Fruit fly (Drosophila melanogaster) whole organism, embryonic: Measurements from ENCODE around the gene Jhbp5.

Experiments
- BEAF-32 ChIP-seq: fragments of 200-800 bp; sonication (Bioruptor generic); optimal IDR thresholded peaks from 3 replicates; lab custom pipeline; 2017; ENCODE audit warnings: missing biosample characterization, missing genetic modification characterization, mild to moderate bottlenecking, moderate library complexity, missing genetic modification reagents
- Bgb ChIP-seq: fragments of 200-800 bp; sonication (Bioruptor generic); IDR thresholded peaks from 2 replicates; pipeline ENCODE4 v1.3.6; 2022; ENCODE audit warnings: missing biosample characterization, missing genetic modification characterization; ENCODE audit not compliant: partially characterized antibody
- Blimp-1 ChIP-seq: fragments of 200-800 bp; sonication (Bioruptor generic); optimal IDR thresholded peaks from 3 replicates; lab custom pipeline; 2018; ENCODE audit warnings: missing biosample characterization, missing genetic modification characterization, mild to moderate bottlenecking, moderate library complexity, missing genetic modification reagents
- CG10267 ChIP-seq: fragments of 200-800 bp; sonication (Bioruptor generic); optimal IDR thresholded peaks from 2 replicates; lab custom pipeline; 2018; ENCODE audit warnings: missing biosample characterization, mild to moderate bottlenecking, missing genetic modification characterization, moderate library complexity
- CG11504 ChIP-seq: fragments of 200-800 bp; sonication (Bioruptor generic); optimal IDR thresholded peaks from 3 replicates; lab custom pipeline; 2019; ENCODE audit warnings: missing biosample characterization, mild to moderate bottlenecking, missing genetic modification characterization, moderate library complexity
- CG12659 ChIP-seq: fragments of 200-800 bp; sonication (Bioruptor generic); optimal IDR thresholded peaks from 3 replicates; lab custom pipeline; 2017; ENCODE audit warnings: mild to moderate bottlenecking, missing biosample characterization, missing genetic modification reagents, missing genetic modification characterization
- CG14710 ChIP-seq: fragments of 200-800 bp; sonication (Bioruptor generic); optimal IDR thresholded peaks from 3 replicates; lab custom pipeline; 2019; ENCODE audit warnings: missing biosample characterization, mild to moderate bottlenecking, missing genetic modification characterization, moderate library complexity
- CG15479 ChIP-seq: fragments of 200-800 bp; sonication (Bioruptor generic); optimal IDR thresholded peaks from 3 replicates; lab custom pipeline; 2019; ENCODE audit warnings: missing biosample characterization, mild to moderate bottlenecking, missing genetic modification characterization, moderate library complexity
- CG16815 ChIP-seq: fragments of 200-800 bp; sonication (Bioruptor generic); optimal IDR thresholded peaks from 3 replicates; lab custom pipeline; 2017; ENCODE audit warnings: missing biosample characterization, mild to moderate bottlenecking, missing genetic modification characterization
- CG17361 ChIP-seq: fragments of 200-800 bp; sonication (Bioruptor generic); IDR thresholded peaks from 3 replicates; pipeline ENCODE4 v1.3.6; 2022; ENCODE audit warnings: missing biosample characterization, missing genetic modification characterization
- CG17829 ChIP-seq: fragments of 200-800 bp; optimal IDR thresholded peaks from 2 replicates; lab custom pipeline; 2019; ENCODE audit warnings: missing biosample characterization, mild to moderate bottlenecking, missing genetic modification characterization, moderate library complexity
- CG31388 ChIP-seq: fragments of 200-800 bp; sonication (Bioruptor generic); optimal IDR thresholded peaks from 2 replicates; lab custom pipeline; 2016; ENCODE audit warnings: missing biosample characterization, missing genetic modification characterization
- CG34422 ChIP-seq: fragments of 200-800 bp; sonication (Bioruptor generic); IDR thresholded peaks from 3 replicates; pipeline ENCODE4 v1.3.6; 2022; ENCODE audit warnings: missing biosample characterization, missing genetic modification characterization
- CG3847 ChIP-seq: fragments of 200-800 bp; sonication (Bioruptor generic); IDR thresholded peaks from 2 replicates; pipeline ENCODE4 v1.3.6; 2022; ENCODE audit warnings: missing biosample characterization, missing genetic modification characterization
- CG3995 ChIP-seq: fragments of 200-800 bp; sonication (Bioruptor generic); optimal IDR thresholded peaks from 3 replicates; lab custom pipeline; 2016; ENCODE audit warnings: missing biosample characterization, missing genetic modification characterization
- CG42726 ChIP-seq: fragments of 200-800 bp; sonication (Bioruptor generic); IDR thresholded peaks from 2 replicates; pipeline ENCODE4 v1.3.6; 2022; ENCODE audit warnings: missing biosample characterization, missing genetic modification characterization; ENCODE audit not compliant: partially characterized antibody
- Dll ChIP-seq: fragments of 200-800 bp; sonication (Bioruptor generic); IDR thresholded peaks from 4 replicates; pipeline ENCODE4 v1.3.6; 2022; ENCODE audit warnings: missing biosample characterization, missing genetic modification characterization; ENCODE audit not compliant: partially characterized antibody
- HLH4C ChIP-seq: fragments of 200-800 bp; sonication (Bioruptor generic); IDR thresholded peaks from 3 replicates; pipeline ENCODE4 v1.3.6; 2022; ENCODE audit warnings: missing biosample characterization, missing genetic modification characterization; ENCODE audit not compliant: partially characterized antibody
- HmgZ ChIP-seq: fragments of 200-800 bp; sonication (Bioruptor generic); optimal IDR thresholded peaks from 2 replicates; lab custom pipeline; 2018; ENCODE audit warnings: missing biosample characterization, mild to moderate bottlenecking, missing genetic modification characterization
- Sin3A ChIP-seq: fragments of >200 bp; optimal IDR thresholded peaks from 2 replicates; lab custom pipeline; 2018
- Sry-δ ChIP-seq: fragments of 200-800 bp; sonication (Bioruptor generic); optimal IDR thresholded peaks from 2 replicates; lab custom pipeline; 2016; ENCODE audit warnings: missing biosample characterization, missing genetic modification characterization
- YL-1 ChIP-seq: fragments of 200-800 bp; sonication (Bioruptor generic); optimal IDR thresholded peaks from 3 replicates; lab custom pipeline; 2017; ENCODE audit warnings: missing biosample characterization, mild to moderate bottlenecking, missing genetic modification characterization
- ato ChIP-seq: fragments of 200-800 bp; sonication (Bioruptor generic); IDR thresholded peaks from 2 replicates; pipeline ENCODE4 v1.3.6; 2022; ENCODE audit warnings: missing biosample characterization, missing genetic modification characterization; ENCODE audit not compliant: partially characterized antibody
- bbx ChIP-seq: fragments of 200-800 bp; sonication (Bioruptor generic); IDR thresholded peaks from 2 replicates; pipeline ENCODE4 v1.3.6; 2022; ENCODE audit warnings: missing biosample characterization, missing genetic modification characterization; ENCODE audit not compliant: partially characterized antibody
- cg ChIP-seq: fragments of 200-800 bp; sonication (Bioruptor generic); optimal IDR thresholded peaks from 3 replicates; lab custom pipeline; 2019; ENCODE audit warnings: missing biosample characterization, mild to moderate bottlenecking, missing genetic modification characterization, moderate library complexity
- chinmo ChIP-seq: fragments of 200-800 bp; sonication (Bioruptor generic); IDR thresholded peaks from 4 replicates; pipeline ENCODE4 v1.3.6; 2022; ENCODE audit warnings: missing biosample characterization, missing genetic modification characterization; ENCODE audit not compliant: partially characterized antibody
- ci ChIP-seq: fragments of 200-800 bp; sonication (Bioruptor generic); IDR thresholded peaks from 3 replicates; pipeline ENCODE4 v1.3.6; 2022; ENCODE audit warnings: missing biosample characterization, missing genetic modification characterization
- crc ChIP-seq: fragments of 200-800 bp; sonication (Bioruptor generic); optimal IDR thresholded peaks from 2 replicates; lab custom pipeline; 2016; ENCODE audit warnings: missing biosample characterization, missing genetic modification characterization
- crol ChIP-seq: fragments of 200-800 bp; sonication (Bioruptor generic); IDR thresholded peaks from 2 replicates; pipeline ENCODE4 v1.3.6; 2022; ENCODE audit warnings: missing biosample characterization, missing genetic modification characterization
- ewg ChIP-seq: fragments of 200-800 bp; sonication (Bioruptor generic); optimal IDR thresholded peaks from 3 replicates; lab custom pipeline; 2017; ENCODE audit warnings: mild to moderate bottlenecking, missing biosample characterization, missing genetic modification reagents, missing genetic modification characterization
- gfzf ChIP-seq: fragments of 200-800 bp; sonication (Bioruptor generic); optimal IDR thresholded peaks from 2 replicates; lab custom pipeline; 2016; ENCODE audit warnings: missing biosample characterization, mild to moderate bottlenecking, missing genetic modification characterization, moderate library complexity
- hb ChIP-seq: fragments of 200-800 bp; sonication (Bioruptor generic); IDR thresholded peaks from 3 replicates; pipeline ENCODE4 v1.3.6; 2022; ENCODE audit warnings: missing biosample characterization, missing genetic modification characterization; ENCODE audit not compliant: partially characterized antibody
- inv ChIP-seq: fragments of 200-800 bp; sonication (Bioruptor generic); IDR thresholded peaks from 2 replicates; pipeline ENCODE4 v1.3.6; 2022; ENCODE audit warnings: missing biosample characterization, missing genetic modification characterization; ENCODE audit not compliant: partially characterized antibody
- ken ChIP-seq: fragments of 200-800 bp; sonication (Bioruptor generic); IDR thresholded peaks from 3 replicates; pipeline ENCODE4 v1.3.6; 2022; ENCODE audit warnings: missing biosample characterization, missing genetic modification characterization
- knrl ChIP-seq: fragments of 200-800 bp; sonication (Bioruptor generic); IDR thresholded peaks from 3 replicates; pipeline ENCODE4 v1.3.6; 2022; ENCODE audit warnings: missing biosample characterization, missing genetic modification characterization; ENCODE audit not compliant: partially characterized antibody
- nerfin-1 ChIP-seq: fragments of 200-800 bp; sonication (Bioruptor generic); optimal IDR thresholded peaks from 3 replicates; lab custom pipeline; 2019; ENCODE audit warnings: missing biosample characterization, mild to moderate bottlenecking, missing genetic modification characterization, moderate library complexity
- nerfin-2 ChIP-seq: fragments of 200-800 bp; sonication (Bioruptor generic); IDR thresholded peaks from 2 replicates; pipeline ENCODE4 v1.3.6; 2022; ENCODE audit warnings: missing biosample characterization, missing genetic modification characterization; ENCODE audit not compliant: partially characterized antibody
- nmo ChIP-seq: fragments of 200-800 bp; sonication (Bioruptor generic); optimal IDR thresholded peaks from 2 replicates; lab custom pipeline; 2018; ENCODE audit warnings: missing biosample characterization, mild to moderate bottlenecking, missing genetic modification characterization, moderate library complexity
- onecut ChIP-seq: fragments of 200-800 bp; sonication (Bioruptor generic); IDR thresholded peaks from 2 replicates; pipeline ENCODE4 v1.3.6; 2022; ENCODE audit warnings: missing biosample characterization, missing genetic modification characterization
- pfk ChIP-seq: fragments of 200-800 bp; sonication (Bioruptor generic); optimal IDR thresholded peaks from 2 replicates; lab custom pipeline; 2018; ENCODE audit warnings: missing biosample characterization, mild to moderate bottlenecking, missing genetic modification characterization, moderate library complexity
- phol ChIP-seq: fragments of 200-800 bp; sonication (Bioruptor generic); optimal IDR thresholded peaks from 3 replicates; lab custom pipeline; 2018; ENCODE audit warnings: missing biosample characterization, mild to moderate bottlenecking, missing genetic modification characterization, moderate library complexity
- pita ChIP-seq: fragments of 200-800 bp; sonication (Bioruptor generic); optimal IDR thresholded peaks from 2 replicates; lab custom pipeline; 2017; ENCODE audit warnings: missing biosample characterization, mild to moderate bottlenecking, missing genetic modification characterization
- pzg ChIP-seq: fragments of 200-800 bp; sonication (Bioruptor generic); optimal IDR thresholded peaks from 3 replicates; lab custom pipeline; 2018; ENCODE audit warnings: missing biosample characterization, mild to moderate bottlenecking, missing genetic modification characterization, moderate library complexity
- row ChIP-seq: fragments of 200-800 bp; sonication (Bioruptor generic); IDR thresholded peaks from 3 replicates; pipeline ENCODE4 v1.3.6; 2022; ENCODE audit warnings: missing biosample characterization, missing genetic modification characterization
- stwl ChIP-seq: fragments of 200-800 bp; sonication (Bioruptor generic); optimal IDR thresholded peaks from 3 replicates; lab custom pipeline; 2018; ENCODE audit warnings: missing biosample characterization, mild to moderate bottlenecking, missing genetic modification characterization, moderate library complexity
- trem ChIP-seq: fragments of 200-800 bp; optimal IDR thresholded peaks from 3 replicates; lab custom pipeline; 2019; ENCODE audit warnings: missing biosample characterization, mild to moderate bottlenecking, missing genetic modification characterization, moderate library complexity

Gene Jhbp5

DNA sequence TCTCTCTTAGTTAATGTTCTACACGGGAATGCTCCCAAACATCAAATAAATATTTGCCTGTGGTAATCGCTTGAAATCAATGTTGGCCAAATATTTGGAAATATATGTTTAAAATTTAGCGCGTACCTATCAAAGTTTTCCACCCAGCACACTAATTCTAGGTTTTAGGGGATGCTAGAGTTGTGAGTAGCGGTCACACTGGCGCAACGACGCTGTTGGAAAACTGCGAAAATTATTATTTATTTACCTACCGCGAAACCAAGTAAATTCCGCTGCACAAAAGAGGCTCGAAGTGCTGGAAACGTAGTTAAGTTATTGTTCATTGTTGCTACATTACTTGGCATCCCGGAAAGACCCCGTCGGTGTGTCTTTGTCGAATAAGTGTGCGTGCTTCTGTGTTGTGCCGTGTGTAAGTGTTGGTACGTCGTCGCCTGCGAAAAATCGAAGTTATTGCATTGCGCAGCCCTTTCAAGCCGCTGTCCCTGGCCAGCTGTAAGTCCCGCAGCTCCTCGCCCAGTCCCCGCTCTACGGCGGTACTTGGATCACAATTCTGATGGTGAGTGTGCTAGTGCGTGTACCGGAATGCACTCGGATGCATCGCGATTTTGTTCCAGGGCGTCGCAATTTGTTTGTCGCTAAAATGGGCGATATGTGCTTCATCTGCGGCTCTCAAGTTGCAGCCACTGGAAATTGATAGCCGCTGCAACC, 4.8 kb upstream of the Jhbp5 start, which contains the start of gene msps:
TSS of gene msps (plus strand) at position 181 of the 708 bp plus-strand sequence.
- TF ChIP-seq CG11504 (peak; percentile 0), CG17361 (GFP tag; lab: Robert Waterston, UW) (no peak), hb (GFP tag; lab: Robert Waterston, UW) (peak; percentile 61), ato (GFP tag; lab: Robert Waterston, UW) (peak; percentile 65; the same call in 1 of the 2 replicates), pita (GFP tag; lab: Kevin White, UChicago) (peak; percentile 70), CG12659 (GFP tag; lab: Kevin White, UChicago) (peak; percentile 67), phol (peak; percentile 3), CG15479 (GFP tag; lab: Kevin White, UChicago) (peak; percentile 42), gfzf (GFP tag; lab: Kevin White, UChicago) (peak; percentile 95), cg (GFP tag; lab: Kevin White, UChicago) (peak; percentile 81), YL-1 (GFP tag; lab: Kevin White, UChicago) (peak; percentile 76), knrl (GFP tag; lab: Robert Waterston, UW) (peak; percentile 45; the same call in 2 of the 3 replicates), pfk (GFP tag; lab: Kevin White, UChicago) (no peak), CG16815 (GFP tag; lab: Kevin White, UChicago) (no peak), ken (no peak), CG31388 (no peak), nerfin-1 (tag; lab: Kevin White, UChicago) (peak; percentile 100), chinmo (GFP tag; lab: Robert Waterston, UW) (0 out of 4 replicates have a peak, but pooled peaks have one; percentile 49), CG3995 (GFP tag; lab: Kevin White, UChicago) (peak; percentile 37), CG14710 (tag; lab: Kevin White, UChicago) (peak; percentile 62), crc (no peak), pzg (GFP tag; lab: Kevin White, UChicago) (peak; percentile 84), bbx (peak; percentile 89), HmgZ (tag; lab: Kevin White, UChicago) (peak; percentile 64), BEAF-32 (peak; percentile 43), CG10267 (tag; lab: Kevin White, UChicago) (peak; percentile 43), Bgb (peak; percentile 58; the same call in 1 of the 2 replicates), Sin3A (peak; percentile 56), Dll (GFP tag; lab: Robert Waterston, UW) (0 out of 4 replicates have a peak, but pooled peaks have one; percentile 42), CG34422 (GFP tag; lab: Robert Waterston, UW) (peak; percentile 49; the same call in 1 of the 3 replicates), Sry-δ (GFP tag; lab: Kevin White, UChicago) (peak; percentile 50), onecut (peak; percentile 90), nerfin-2 (GFP tag; lab: Robert Waterston, UW) (peak; percentile 78), CG3847 (GFP tag; lab: Robert Waterston, UW) (peak; percentile 32; the same call in 1 of the 2 replicates), Blimp-1 (GFP tag; lab: Kevin White, UChicago) (no peak), ci (GFP tag; lab: Robert Waterston, UW) (0 out of 3 replicates have a peak, but pooled peaks have one; percentile 5), stwl (tag; lab: Kevin White, UChicago) (peak; percentile 28), ewg (GFP tag; lab: Kevin White, UChicago) (peak; percentile 28), trem (tag; lab: Kevin White, UChicago) (peak; percentile 39), crol (no peak), nmo (GFP tag; lab: Kevin White, UChicago) (peak; percentile 56), CG42726 (peak; percentile 64; the same call in 1 of the 2 replicates), inv (GFP tag; lab: Robert Waterston, UW) (peak; percentile 31; the same call in 1 of the 2 replicates), CG17829 (peak; percentile 24), row (GFP tag; lab: Robert Waterston, UW) (0 out of 3 replicates have a peak, but pooled peaks have one; percentile 17), HLH4C (peak; percentile 52; the same call in 2 of the 3 replicates)
